Fruit fly (Drosophila melanogaster) whole organism, adult: ENCODE data around the gene Lectin-galC1.

ENCODE experiments used
- Clk ChIP-seq: fragments of 200-800 bp; sonication (Bioruptor generic); optimal IDR thresholded peaks from 2 replicates; lab custom pipeline; 2017; ENCODE audit warnings: missing biosample characterization, missing genetic modification characterization
- kay ChIP-seq: fragments of 200-800 bp; sonication (Bioruptor generic); peaks from one replicate; lab custom pipeline; 2016; ENCODE audit warnings: missing biosample characterization, missing genetic modification characterization, borderline replicate concordance
- toe ChIP-seq: fragments of 200-800 bp; sonication (Bioruptor generic); optimal IDR thresholded peaks from 2 replicates; lab custom pipeline; 2016; ENCODE audit warnings: missing biosample characterization, missing genetic modification characterization

DNA sequence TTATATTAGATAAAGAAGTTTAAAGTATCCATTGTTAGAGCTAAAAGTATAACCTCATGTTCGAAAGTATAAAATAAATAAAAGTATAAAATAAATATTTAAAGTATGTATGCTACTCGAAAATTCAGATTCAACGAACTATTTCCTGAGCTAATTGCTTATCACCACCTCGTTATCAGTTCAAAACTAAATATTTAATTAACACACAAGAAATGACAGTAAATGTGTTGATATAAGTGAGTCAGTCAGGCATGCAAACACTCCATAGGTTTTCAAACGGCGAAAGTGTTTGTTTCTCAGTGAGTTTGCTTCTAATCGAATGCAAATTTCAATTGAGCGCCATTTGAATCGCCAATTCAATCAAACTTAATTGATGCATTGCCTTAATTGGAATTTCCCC lies 17.0 kb downstream of the Lectin-galC1 start:
- TF ChIP-seq Clk (GFP tag; lab: Kevin White, UChicago), result no peak
- TF ChIP-seq kay (GFP tag; lab: Kevin White, UChicago), result no peak
- TF ChIP-seq toe (GFP tag; lab: Kevin White, UChicago), result peak; percentile 6
